Worm (Caenorhabditis elegans) whole organism, L2 larva: ENCODE measurements around the gene W01B6.8.

ENCODE experiments used
- C34F6.9 ChIP-seq: fragments of 150-350 bp; optimal IDR thresholded peaks from 2 replicates; lab custom pipeline; 2014; ENCODE audit warnings: missing biosample characterization, missing genetic modification characterization
- aly-2 ChIP-seq: fragments of 150-350 bp; optimal IDR thresholded peaks from 2 replicates; lab custom pipeline; 2014; ENCODE audit warnings: missing biosample characterization, missing genetic modification characterization
- ama-1 ChIP-seq: fragments of 150-350 bp; optimal IDR thresholded peaks from 2 replicates; lab custom pipeline; 2018; ENCODE audit warnings: inconsistent platforms
- ceh-82 ChIP-seq: fragments of 150-350 bp; optimal IDR thresholded peaks from 2 replicates; lab custom pipeline; 2014; ENCODE audit warnings: missing biosample characterization, missing genetic modification characterization
- dmd-4 ChIP-seq: sonication (generic microtip); optimal IDR thresholded peaks from 2 replicates; lab custom pipeline; 2017; ENCODE audit warnings: missing biosample characterization, missing genetic modification characterization
- elt-3 ChIP-seq: sonication (generic microtip); optimal IDR thresholded peaks from 2 replicates; lab custom pipeline; 2017; ENCODE audit warnings: missing biosample characterization, missing genetic modification characterization
- fos-1 ChIP-seq: fragments of 150-350 bp; optimal IDR thresholded peaks from 2 replicates; lab custom pipeline; 2014; ENCODE audit warnings: missing biosample characterization, missing genetic modification characterization
- nhr-11 ChIP-seq: fragments of 150-350 bp; optimal IDR thresholded peaks from 2 replicates; lab custom pipeline; 2014; ENCODE audit warnings: missing biosample characterization, missing genetic modification characterization
- nhr-23 ChIP-seq: fragments of 150-350 bp; optimal IDR thresholded peaks from 2 replicates; lab custom pipeline; 2014; ENCODE audit warnings: missing biosample characterization, missing genetic modification reagents, missing genetic modification characterization
- skn-1 ChIP-seq: sonication (generic microtip); optimal IDR thresholded peaks from 2 replicates; lab custom pipeline; 2017; ENCODE audit warnings: missing biosample characterization, missing genetic modification characterization

DNA sequence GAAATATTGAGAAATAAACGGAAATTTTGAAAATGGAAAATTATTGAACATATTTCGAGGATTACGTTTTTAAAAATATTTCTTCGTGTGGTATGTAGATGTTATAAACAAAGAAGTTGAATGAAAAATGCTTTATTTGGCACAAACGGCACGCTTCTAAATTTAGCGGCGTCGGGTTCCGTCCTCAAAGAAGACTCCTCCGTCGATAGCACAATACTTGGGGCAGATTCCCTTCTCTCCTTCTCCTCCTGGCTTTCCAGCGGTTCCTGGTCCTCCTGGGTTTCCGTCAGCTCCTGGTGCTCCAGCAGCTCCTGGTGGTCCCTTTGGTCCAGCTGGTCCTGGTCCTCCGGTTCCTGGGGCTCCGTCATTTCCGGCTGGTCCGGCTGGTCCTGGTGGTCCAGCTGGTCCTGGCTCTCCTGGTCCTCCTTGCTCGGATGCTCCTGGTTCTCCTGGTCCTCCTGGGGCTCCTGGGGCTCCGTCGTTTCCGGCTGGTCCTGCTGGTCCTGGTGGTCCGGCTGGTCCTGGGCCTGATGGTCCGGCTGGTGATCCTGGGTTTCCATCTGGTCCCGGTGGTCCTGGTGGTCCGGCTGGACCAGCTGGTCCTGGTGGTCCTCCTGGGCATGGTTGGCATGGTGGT, at the start of gene W01B6.8:
- TF ChIP-seq aly-2 (no peak), ceh-82 (tag; lab: Kevin White, UChicago) (no peak), fos-1 (tag; lab: Kevin White, UChicago) (no peak), skn-1 (tag; lab: Kevin White, UChicago) (no peak), C34F6.9 (tag; lab: Kevin White, UChicago) (no peak), nhr-23 (no peak), elt-3 (tag; lab: Kevin White, UChicago) (no peak), ama-1 (no peak), nhr-11 (tag; lab: Kevin White, UChicago) (no peak), dmd-4 (tag; lab: Kevin White, UChicago) (no peak)
